Fruit fly (Drosophila melanogaster): ENCODE results near the gene CG12301.
A peak's percentile ranks its signal among the peaks of the same experiment; 100 is the strongest.

Gene CG12301

dm6 chr3L:15534274-15535227, 46.0 kb upstream of the CG12301 start:
- TF ChIP-seq CG14655 (GFP tag; optimal IDR thresholded peaks at IDR 0.05) = peak; percentile 83
- TF ChIP-seq D1 (tag; optimal IDR thresholded peaks at IDR 0.05) = no peak
- TF ChIP-seq CG13204 (GFP tag; optimal IDR thresholded peaks at IDR 0.05) = no peak
- peak; percentile 59 for TF ChIP-seq CG17806 (tag; optimal IDR thresholded peaks at IDR 0.05)
- TF ChIP-seq CG12605 (GFP tag; IDR thresholded peaks at IDR 0.05) = 0 out of 2 replicates have a peak, but pooled peaks have one; percentile 9
- TF ChIP-seq Pif1B (GFP tag; optimal IDR thresholded peaks at IDR 0.05) = peak; percentile 42
- TF ChIP-seq CG32121 (GFP tag; IDR thresholded peaks at IDR 0.05) = 0 out of 2 replicates have a peak, but pooled peaks have one; percentile 10
- TF ChIP-seq Snoo (tag; optimal IDR thresholded peaks at IDR 0.05) = peak; percentile 81
- peak; percentile 48; the same call in 2 of the 3 replicates for TF ChIP-seq CG4496 (GFP tag; IDR thresholded peaks at IDR 0.05)
- TF ChIP-seq Pif1A (GFP tag; optimal IDR thresholded peaks at IDR 0.05) = peak; percentile 69
- TF ChIP-seq CG34367 (tag; optimal IDR thresholded peaks at IDR 0.05) = peak; percentile 50
- TF ChIP-seq CG8301 (tag; optimal IDR thresholded peaks at IDR 0.05) = peak; percentile 72
- peak; percentile 73 for TF ChIP-seq CG15710 (tag; optimal IDR thresholded peaks at IDR 0.05)
- TF ChIP-seq CG9948 (tag; optimal IDR thresholded peaks at IDR 0.05) = peak; percentile 72
- TF ChIP-seq fd96Ca (GFP tag; IDR thresholded peaks at IDR 0.05) = peak; percentile 18; the same call in 2 of the 3 replicates
- TF ChIP-seq rn (GFP tag; IDR thresholded peaks at IDR 0.05) = no peak
- TF ChIP-seq EcR (GFP tag; optimal IDR thresholded peaks at IDR 0.05) = no peak
- TF ChIP-seq gl (tag; optimal IDR thresholded peaks at IDR 0.05) = no peak
- peak; percentile 69 for TF ChIP-seq CG8159 (tag; optimal IDR thresholded peaks at IDR 0.05)
- TF ChIP-seq CG10348 (GFP tag; IDR thresholded peaks at IDR 0.05) = no peak
- TF ChIP-seq Ets98B (GFP tag; IDR thresholded peaks at IDR 0.05) = no peak

- TF ChIP-seq Pif1B (GFP tag; optimal IDR thresholded peaks at IDR 0.05) (no peak), CG32121 (GFP tag; IDR thresholded peaks at IDR 0.05) (peak; percentile 11; the same call in 1 of the 2 replicates), Snoo (tag; optimal IDR thresholded peaks at IDR 0.05) (no peak), CG8301 (tag; optimal IDR thresholded peaks at IDR 0.05) (no peak), CG12605 (GFP tag; IDR thresholded peaks at IDR 0.05) (peak; percentile 88), Ets98B (GFP tag; IDR thresholded peaks at IDR 0.05) (peak; percentile 41; the same call in 1 of the 2 replicates), CG4496 (GFP tag; IDR thresholded peaks at IDR 0.05) (peak; percentile 56)
Measured at dm6 chr3L:15535228-15535598, 45.4 kb upstream of the CG12301 start, which contains the start of gene CrebA. Gene CrebA (plus strand): TSS chr3L:15535395.

- TF ChIP-seq CG8159 (tag; optimal IDR thresholded peaks at IDR 0.05) = peak; percentile 13
- TF ChIP-seq CG12605 (GFP tag; IDR thresholded peaks at IDR 0.05) = peak; percentile 76
- TF ChIP-seq EcR (GFP tag; optimal IDR thresholded peaks at IDR 0.05) = peak; percentile 12
- TF ChIP-seq rn (GFP tag; IDR thresholded peaks at IDR 0.05) = no peak
Measured at dm6 chr3L:15535800-15536225, 44.8 kb upstream of the CG12301 start.

- TF ChIP-seq CG14655 (GFP tag; optimal IDR thresholded peaks at IDR 0.05) (no peak), Pif1A (GFP tag; optimal IDR thresholded peaks at IDR 0.05) (no peak), D1 (tag; optimal IDR thresholded peaks at IDR 0.05) (no peak), Snoo (tag; optimal IDR thresholded peaks at IDR 0.05) (no peak), rn (GFP tag; IDR thresholded peaks at IDR 0.05) (no peak), Pif1B (GFP tag; optimal IDR thresholded peaks at IDR 0.05) (no peak), Ets98B (GFP tag; IDR thresholded peaks at IDR 0.05) (no peak), CG15710 (tag; optimal IDR thresholded peaks at IDR 0.05) (no peak), EcR (GFP tag; optimal IDR thresholded peaks at IDR 0.05) (no peak), CG8159 (tag; optimal IDR thresholded peaks at IDR 0.05) (no peak), CG12605 (GFP tag; IDR thresholded peaks at IDR 0.05) (no peak), CG4496 (GFP tag; IDR thresholded peaks at IDR 0.05) (no peak), CG13204 (GFP tag; optimal IDR thresholded peaks at IDR 0.05) (no peak), CG9948 (tag; optimal IDR thresholded peaks at IDR 0.05) (no peak), CG8301 (tag; optimal IDR thresholded peaks at IDR 0.05) (no peak), CG34367 (tag; optimal IDR thresholded peaks at IDR 0.05) (no peak), CG32121 (GFP tag; IDR thresholded peaks at IDR 0.05) (no peak), CG10348 (GFP tag; IDR thresholded peaks at IDR 0.05) (no peak), CG17806 (tag; optimal IDR thresholded peaks at IDR 0.05) (no peak)
Measured at dm6 chr3L:15536550-15536949, 44.0 kb upstream of the CG12301 start.

- TF ChIP-seq CG14655 (GFP tag; optimal IDR thresholded peaks at IDR 0.05) (peak; percentile 83), Pif1A (GFP tag; optimal IDR thresholded peaks at IDR 0.05) (peak; percentile 73), CG12605 (GFP tag; IDR thresholded peaks at IDR 0.05) (peak; percentile 9; the same call in 1 of the 2 replicates), CG4496 (GFP tag; IDR thresholded peaks at IDR 0.05) (no peak; the same call in 1 of the 3 replicates), CG9948 (tag; optimal IDR thresholded peaks at IDR 0.05) (peak; percentile 71), CG15710 (tag; optimal IDR thresholded peaks at IDR 0.05) (peak; percentile 72), Ets98B (GFP tag; IDR thresholded peaks at IDR 0.05) (no peak; the same call in 1 of the 2 replicates), Snoo (tag; optimal IDR thresholded peaks at IDR 0.05) (peak; percentile 18), CG10348 (GFP tag; IDR thresholded peaks at IDR 0.05) (no peak), CG13204 (GFP tag; optimal IDR thresholded peaks at IDR 0.05) (no peak), rn (GFP tag; IDR thresholded peaks at IDR 0.05) (no peak), CG17806 (tag; optimal IDR thresholded peaks at IDR 0.05) (peak; percentile 66), D1 (tag; optimal IDR thresholded peaks at IDR 0.05) (peak; percentile 60), EcR (GFP tag; optimal IDR thresholded peaks at IDR 0.05) (peak; percentile 37), fd96Ca (GFP tag; IDR thresholded peaks at IDR 0.05) (no peak; the same call in 2 of the 3 replicates), Pif1B (GFP tag; optimal IDR thresholded peaks at IDR 0.05) (peak; percentile 56), CG8159 (tag; optimal IDR thresholded peaks at IDR 0.05) (peak; percentile 80), CG34367 (tag; optimal IDR thresholded peaks at IDR 0.05) (peak; percentile 58), CG8301 (tag; optimal IDR thresholded peaks at IDR 0.05) (peak; percentile 73), CG32121 (GFP tag; IDR thresholded peaks at IDR 0.05) (peak; percentile 75), gl (tag; optimal IDR thresholded peaks at IDR 0.05) (no peak)
Measured at dm6 chr3L:15537916-15538581, 42.6 kb upstream of the CG12301 start.

Data from whole organism, pupa.